Fruit fly (Drosophila melanogaster): ENCODE results near the gene kdn.

DNA sequence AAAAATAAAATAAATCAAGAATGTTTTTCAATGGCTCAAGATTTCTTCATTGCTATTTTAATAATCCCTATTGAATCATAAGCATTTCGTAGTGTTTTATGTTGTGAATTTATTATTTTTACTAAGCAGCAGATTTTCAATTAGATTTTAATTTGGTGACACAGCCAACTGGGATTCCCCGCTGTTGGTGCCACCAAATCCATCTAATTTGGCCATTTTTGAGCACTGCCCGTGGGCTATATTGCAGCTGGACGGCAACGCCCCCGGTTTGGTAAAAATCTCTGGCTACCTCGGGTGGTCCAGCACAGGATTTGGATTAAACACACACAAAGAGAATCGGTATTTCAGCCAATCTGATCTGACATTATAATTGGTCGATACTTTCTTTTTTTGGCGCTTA, 1.2 kb upstream of the kdn start:
- TF ChIP-seq usp (GFP tag; optimal IDR thresholded peaks at IDR 0.05) (no peak), CG8478 (optimal IDR thresholded peaks at IDR 0.05) (no peak), pan (optimal IDR thresholded peaks at IDR 0.05) (no peak), EcR (GFP tag; optimal IDR thresholded peaks at IDR 0.05) (no peak)
